Fruit fly (Drosophila melanogaster): ENCODE data around the gene CG14506.

CG14506 gene

dm6 chr3R:29322637-29323036 is 25.7 kb upstream of the CG14506 start (continued):
- no peak for TF ChIP-seq Atf3 (GFP tag; optimal IDR thresholded peaks at IDR 0.05)
- no peak for TF ChIP-seq ranshi (GFP tag; IDR thresholded peaks at IDR 0.05)
- no peak for TF ChIP-seq CG5180 (GFP tag; optimal IDR thresholded peaks at IDR 0.05)
- no peak for TF ChIP-seq CG14050 (GFP tag; IDR thresholded peaks at IDR 0.05)
- no peak for TF ChIP-seq Bgb (GFP tag; IDR thresholded peaks at IDR 0.05; ENCODE audit: partially characterized antibody)
- TF ChIP-seq CG3726 (GFP tag; IDR thresholded peaks at IDR 0.05) = no peak
- no peak for TF ChIP-seq slp2 (GFP tag; optimal IDR thresholded peaks at IDR 0.05)
- no peak for TF ChIP-seq Ada2b (GFP tag; IDR thresholded peaks at IDR 0.05)
- TF ChIP-seq ttk (GFP tag; IDR thresholded peaks at IDR 0.05) = no peak
- TF ChIP-seq klu (GFP tag; IDR thresholded peaks at IDR 0.05) = no peak
- no peak for TF ChIP-seq CG10274 (GFP tag; optimal IDR thresholded peaks at IDR 0.05)
- TF ChIP-seq GATAe (GFP tag; conservative IDR thresholded peaks at IDR 0.05) = no peak
- TF ChIP-seq insv (GFP tag; optimal IDR thresholded peaks at IDR 0.05) = no peak
- TF ChIP-seq nau (GFP tag; optimal IDR thresholded peaks at IDR 0.05) = no peak
- no peak for TF ChIP-seq cwo (GFP tag; optimal IDR thresholded peaks at IDR 0.05)
- no peak for TF ChIP-seq Lim3 (GFP tag; IDR thresholded peaks at IDR 0.05)
- no peak for TF ChIP-seq her (GFP tag; optimal IDR thresholded peaks at IDR 0.05)
- TF ChIP-seq disco-r (GFP tag; optimal IDR thresholded peaks at IDR 0.05) = no peak
- TF ChIP-seq Xrp1 (GFP tag; IDR thresholded peaks at IDR 0.05) = peak; percentile 35; the same call in 1 of the 2 replicates
- TF ChIP-seq CG4820 (GFP tag; optimal IDR thresholded peaks at IDR 0.05) = no peak
- TF ChIP-seq CG1792 (GFP tag; optimal IDR thresholded peaks at IDR 0.05) = no peak
- peak; percentile 72 for TF ChIP-seq Med (GFP tag)
- TF ChIP-seq CG11504 (tag; optimal IDR thresholded peaks at IDR 0.05) = peak; percentile 19
- TF ChIP-seq PHDP (tag; optimal IDR thresholded peaks at IDR 0.05) = no peak
- no peak for TF ChIP-seq CG30431 (GFP tag; optimal IDR thresholded peaks at IDR 0.05)
- TF ChIP-seq ERR (GFP tag; optimal IDR thresholded peaks at IDR 0.05) = no peak
- no peak for TF ChIP-seq CG8281 (tag; optimal IDR thresholded peaks at IDR 0.05)
- no peak for TF ChIP-seq prd (optimal IDR thresholded peaks at IDR 0.05)
- TF ChIP-seq prd (GFP tag; IDR thresholded peaks at IDR 0.05) = peak; percentile 37; the same call in 1 of the 3 replicates
- no peak for TF ChIP-seq Dip2 (GFP tag; IDR thresholded peaks at IDR 0.05)
- TF ChIP-seq CG10431 (GFP tag; optimal IDR thresholded peaks at IDR 0.05) = no peak
- no peak for TF ChIP-seq ftz-f1 (GFP tag; optimal IDR thresholded peaks at IDR 0.05)
- TF ChIP-seq CG18599 (GFP tag; optimal IDR thresholded peaks at IDR 0.05) = peak; percentile 28
- peak; percentile 43; the same call in 1 of the 2 replicates for TF ChIP-seq slbo (GFP tag; IDR thresholded peaks at IDR 0.05)
- peak; percentile 21 for TF ChIP-seq gem (tag; optimal IDR thresholded peaks at IDR 0.05)
- TF ChIP-seq CG4424 (GFP tag; optimal IDR thresholded peaks at IDR 0.05) = peak; percentile 4
- no peak for TF ChIP-seq shn (GFP tag; optimal IDR thresholded peaks at IDR 0.05)
- TF ChIP-seq CG33557 (GFP tag; optimal IDR thresholded peaks at IDR 0.05) = no peak
- no peak for TF ChIP-seq CG14710 (tag; optimal IDR thresholded peaks at IDR 0.05)
- no peak for TF ChIP-seq CG17328 (GFP tag; IDR thresholded peaks at IDR 0.05)
- TF ChIP-seq CG11247 (GFP tag; IDR thresholded peaks at IDR 0.05) = no peak
- no peak for TF ChIP-seq ase (GFP tag; IDR thresholded peaks at IDR 0.05)
- no peak for TF ChIP-seq pzg (GFP tag; optimal IDR thresholded peaks at IDR 0.05)
- TF ChIP-seq CG11723 (GFP tag; optimal IDR thresholded peaks at IDR 0.05) = no peak
- TF ChIP-seq Dll (GFP tag; IDR thresholded peaks at IDR 0.05; ENCODE audit: partially characterized antibody) = no peak
- TF ChIP-seq D19A (tag; optimal IDR thresholded peaks at IDR 0.05) = no peak
- TF ChIP-seq Atf-2 (GFP tag; optimal IDR thresholded peaks at IDR 0.05) = no peak
- TF ChIP-seq run (tag; optimal IDR thresholded peaks at IDR 0.05) = no peak
- TF ChIP-seq Aef1 (GFP tag; IDR thresholded peaks at IDR 0.05) = no peak
- TF ChIP-seq sens (GFP tag) = peak; percentile 27
- no peak for TF ChIP-seq dpn (GFP tag; optimal IDR thresholded peaks at IDR 0.05)
- TF ChIP-seq zfh1 (GFP tag; IDR thresholded peaks at IDR 0.05) = peak; percentile 35; the same call in 1 of the 3 replicates
- TF ChIP-seq sob (GFP tag; IDR thresholded peaks at IDR 0.05) = peak; percentile 35; the same call in 1 of the 2 replicates

All from whole organism, embryonic.